Worm (Caenorhabditis elegans): Measurements from ENCODE around the gene F32D8.15.
A peak's percentile ranks its signal among the peaks of the same experiment; 100 is the strongest.

F32D8.15 gene

ce11 chrV:10925658-10926057 is 21.8 kb downstream of the F32D8.15 start:
- no peak for TF ChIP-seq ztf-18 (tag; optimal IDR thresholded peaks at IDR 0.05)
- no peak for TF ChIP-seq nhr-120 (GFP tag; IDR thresholded peaks at IDR 0.05)
- TF ChIP-seq ceh-79 (tag; optimal IDR thresholded peaks at IDR 0.05), result no peak
- no peak for TF ChIP-seq F33H1.4 (GFP tag; IDR thresholded peaks at IDR 0.05)

- no peak for TF ChIP-seq aptf-2 (GFP tag; conservative IDR thresholded peaks at IDR 0.05)
- no peak for TF ChIP-seq efl-1 (GFP tag; optimal IDR thresholded peaks at IDR 0.05)
- TF ChIP-seq lin-35 (GFP tag; optimal IDR thresholded peaks at IDR 0.05), result no peak
Measured at ce11 chrV:10929511-10929910, 25.7 kb downstream of the F32D8.15 start, which contains the start of gene F58B4.3. F58B4.3 (plus strand) TSS chrV:10929811.

ce11 chrV:10931189-10931588 is 27.3 kb downstream of the F32D8.15 start, which contains the start of gene scvp-1:
scvp-1 (minus strand) TSS chrV:10931289.
- no peak for TF ChIP-seq hmg-20 (GFP tag; IDR thresholded peaks at IDR 0.05)
- TF ChIP-seq bed-2 (GFP tag; IDR thresholded peaks at IDR 0.05), result no peak
- no peak for TF ChIP-seq egl-18 (GFP tag; IDR thresholded peaks at IDR 0.05)
- no peak for TF ChIP-seq nhr-179 (tag; optimal IDR thresholded peaks at IDR 0.05)

ce11 chrV:10932411-10932810 is 28.6 kb downstream of the F32D8.15 start, which contains the start of gene F58B4.5:
F58B4.5 (plus strand) TSS chrV:10932693.
- TF ChIP-seq lag-1 (GFP tag; IDR thresholded peaks at IDR 0.05) (no peak), nhr-80 (tag; optimal IDR thresholded peaks at IDR 0.05) (peak; percentile 92), F55B11.4 (tag; optimal IDR thresholded peaks at IDR 0.05; ENCODE audit: borderline replicate concordance, insufficient read depth) (no peak)

- TF ChIP-seq lin-54 (GFP tag; optimal IDR thresholded peaks at IDR 0.05) (no peak), nhr-80 (tag; optimal IDR thresholded peaks at IDR 0.05) (peak; percentile 66), rpc-1 (optimal IDR thresholded peaks at IDR 0.05) (no peak), rpc-1 (tag; optimal IDR thresholded peaks at IDR 0.05) (no peak), Y67H2A.10 (GFP tag; conservative IDR thresholded peaks at IDR 0.05) (no peak), akir-1 (GFP tag; optimal IDR thresholded peaks at IDR 0.05) (no peak), sea-2 (GFP tag; IDR thresholded peaks at IDR 0.05) (no peak), snpc-1.1 (tag; optimal IDR thresholded peaks at IDR 0.05; ENCODE audit: insufficient read depth) (no peak)
Measured at ce11 chrV:10936681-10937080, 32.8 kb downstream of the F32D8.15 start, which contains the start of gene F17C11.12. F17C11.12 (minus strand) TSS chrV:10936920.

ce11 chrV:10937294-10937693 is 33.4 kb downstream of the F32D8.15 start:
- TF ChIP-seq madf-6 (GFP tag; IDR thresholded peaks at IDR 0.05) (no peak), pha-4 (tag; optimal IDR thresholded peaks at IDR 0.05) (no peak), aptf-3 (GFP tag; IDR thresholded peaks at IDR 0.05) (no peak), hlh-26 (GFP tag; conservative IDR thresholded peaks at IDR 0.05) (no peak), atf-7 (tag; optimal IDR thresholded peaks at IDR 0.05) (no peak), K11D2.4 (GFP tag; IDR thresholded peaks at IDR 0.05) (no peak), ztf-22 (GFP tag; optimal IDR thresholded peaks at IDR 0.05) (no peak), nhr-90 (tag; optimal IDR thresholded peaks at IDR 0.05) (peak; percentile 4), mcd-1 (GFP tag; IDR thresholded peaks at IDR 0.05) (0 out of 2 replicates have a peak, but pooled peaks have one; percentile 21), dpl-1 (GFP tag; optimal IDR thresholded peaks at IDR 0.05) (no peak), ztf-6 (GFP tag; IDR thresholded peaks at IDR 0.05) (no peak), cebp-1 (GFP tag; IDR thresholded peaks at IDR 0.05) (peak; percentile 54; the same call in 1 of the 2 replicates), cebp-1 (tag; optimal IDR thresholded peaks at IDR 0.05) (peak; percentile 51), lin-35 (GFP tag; optimal IDR thresholded peaks at IDR 0.05) (peak in 1 of 3 experiments; percentile 52), nfya-2 (GFP tag; IDR thresholded peaks at IDR 0.05) (no peak), attf-3 (GFP tag; conservative IDR thresholded peaks at IDR 0.05) (no peak), nhr-27 (tag; optimal IDR thresholded peaks at IDR 0.05) (no peak), ZK185.1 (tag; optimal IDR thresholded peaks at IDR 0.05; ENCODE audit: poor library complexity, severe bottlenecking) (no peak), C06A6.2 (GFP tag; conservative IDR thresholded peaks at IDR 0.05) (peak; percentile 33), somi-1 (GFP tag; optimal IDR thresholded peaks at IDR 0.05) (peak; percentile 50), F52B5.7 (tag; optimal IDR thresholded peaks at IDR 0.05) (no peak), ekl-4 (GFP tag; IDR thresholded peaks at IDR 0.05) (no peak)

All from whole organism, young adult.